Fruit fly (Drosophila melanogaster): ENCODE data around the gene Diap1.

Gene Diap1

dm6 chr3L:16004401-16005237 lies 46.2 kb downstream of the Diap1 start, which contains the start of the genes hzg and mRpS31 (continued):
- TF ChIP-seq CG12391 (tag; optimal IDR thresholded peaks at IDR 0.05) (peak; percentile 81), CG3163 (GFP tag; optimal IDR thresholded peaks at IDR 0.05) (peak; percentile 40), D19A (tag; optimal IDR thresholded peaks at IDR 0.05) (peak; percentile 14), CHES-1-like (GFP tag; optimal IDR thresholded peaks at IDR 0.05) (peak; percentile 20), CG7786 (GFP tag; optimal IDR thresholded peaks at IDR 0.05) (peak; percentile 56), Taf1 (GFP tag; IDR thresholded peaks at IDR 0.05) (peak; percentile 54; the same call in 1 of the 2 replicates), CG7357 (GFP tag; IDR thresholded peaks at IDR 0.05) (no peak), hbn (GFP tag; IDR thresholded peaks at IDR 0.05; ENCODE audit: partially characterized antibody) (no peak), CG18476 (GFP tag; optimal IDR thresholded peaks at IDR 0.05) (peak; percentile 61), Nf-YC (tag; optimal IDR thresholded peaks at IDR 0.05) (peak; percentile 56), pfk (GFP tag; optimal IDR thresholded peaks at IDR 0.05) (no peak), CG18011 (GFP tag; optimal IDR thresholded peaks at IDR 0.05) (no peak), CG1529 (GFP tag; optimal IDR thresholded peaks at IDR 0.05) (no peak), CG2875 (GFP tag; optimal IDR thresholded peaks at IDR 0.05) (no peak), CG3281 (GFP tag; optimal IDR thresholded peaks at IDR 0.05) (peak; percentile 5), so (GFP tag; IDR thresholded peaks at IDR 0.05) (no peak), CG15269 (tag; optimal IDR thresholded peaks at IDR 0.05) (peak; percentile 46), NC2α (GFP tag; optimal IDR thresholded peaks at IDR 0.05) (no peak), slbo (GFP tag; IDR thresholded peaks at IDR 0.05) (peak; percentile 65), zen (tag; optimal IDR thresholded peaks at IDR 0.05) (peak; percentile 39), CG8478 (optimal IDR thresholded peaks at IDR 0.05) (no peak), CG33557 (GFP tag; optimal IDR thresholded peaks at IDR 0.05) (peak; percentile 31), CG9437 (GFP tag; optimal IDR thresholded peaks at IDR 0.05) (peak; percentile 23), CG11456 (GFP tag; IDR thresholded peaks at IDR 0.05) (no peak), Deaf1 (tag; optimal IDR thresholded peaks at IDR 0.05) (peak; percentile 25), nom (GFP tag; optimal IDR thresholded peaks at IDR 0.05) (peak; percentile 88), CG13894 (tag; optimal IDR thresholded peaks at IDR 0.05) (peak; percentile 44), vnd (GFP tag; IDR thresholded peaks at IDR 0.05; ENCODE audit: partially characterized antibody) (no peak), gro (GFP tag; optimal IDR thresholded peaks at IDR 0.05) (peak; percentile 4), NFAT (GFP tag; IDR thresholded peaks at IDR 0.05) (no peak), Dip3 (GFP tag; optimal IDR thresholded peaks at IDR 0.05) (peak; percentile 20), CG18764 (GFP tag; optimal IDR thresholded peaks at IDR 0.05) (peak; percentile 13), Oli (tag; optimal IDR thresholded peaks at IDR 0.05) (peak; percentile 1), Bteb2 (GFP tag; optimal IDR thresholded peaks at IDR 0.05) (peak; percentile 27), crc (GFP tag; optimal IDR thresholded peaks at IDR 0.05) (peak; percentile 49), dimm (GFP tag; IDR thresholded peaks at IDR 0.05) (no peak), prd (optimal IDR thresholded peaks at IDR 0.05) (no peak), prd (GFP tag; IDR thresholded peaks at IDR 0.05) (peak; percentile 43; the same call in 2 of the 3 replicates), Lhr (GFP tag; optimal IDR thresholded peaks at IDR 0.05) (peak; percentile 55), dan (GFP tag; IDR thresholded peaks at IDR 0.05) (no peak), CG15514 (GFP tag; optimal IDR thresholded peaks at IDR 0.05) (peak; percentile 41), Bdp1 (GFP tag; optimal IDR thresholded peaks at IDR 0.05) (peak; percentile 26), ab (GFP tag; optimal IDR thresholded peaks at IDR 0.05) (no peak), repo (GFP tag; optimal IDR thresholded peaks at IDR 0.05) (peak; percentile 13), CG34224 (GFP tag; IDR thresholded peaks at IDR 0.05; ENCODE audit: partially characterized antibody) (no peak), Hmr (GFP tag; optimal IDR thresholded peaks at IDR 0.05) (peak; percentile 64), CG3995 (GFP tag; optimal IDR thresholded peaks at IDR 0.05) (peak; percentile 46), sima (GFP tag; optimal IDR thresholded peaks at IDR 0.05) (no peak), bigmax (GFP tag; optimal IDR thresholded peaks at IDR 0.05) (no peak)
